Fruit fly (Drosophila melanogaster): ENCODE measurements around the gene Fbp2.

DNA sequence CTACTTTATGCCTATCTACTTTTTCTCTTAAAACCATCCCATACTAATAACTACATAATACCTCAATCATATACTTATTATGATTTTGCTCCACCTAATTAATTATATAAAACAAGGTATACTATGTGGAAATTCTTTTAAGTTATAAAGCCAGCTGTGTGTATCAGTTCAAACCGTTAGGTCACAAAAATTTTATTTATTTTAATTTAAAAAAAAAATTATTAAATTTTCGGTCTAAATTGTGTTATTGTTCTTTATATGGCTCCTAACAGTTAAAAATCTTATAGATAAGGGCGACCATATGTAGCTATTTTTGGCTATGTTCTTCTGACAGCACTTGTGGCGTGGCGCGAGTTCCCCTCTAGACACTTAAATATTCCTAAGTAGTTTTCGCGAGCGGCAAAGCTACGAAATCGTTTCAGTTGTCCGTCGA, 39.3 kb upstream of the Fbp2 start, which contains the start of gene Aldh:
- TF ChIP-seq CG14711 (tag; optimal IDR thresholded peaks at IDR 0.05) (peak; percentile 70), kay (GFP tag; ENCODE audit: borderline replicate concordance) (peak; percentile 77), bab1 (GFP tag; optimal IDR thresholded peaks at IDR 0.05) (peak; percentile 77), CG7101 (tag; optimal IDR thresholded peaks at IDR 0.05) (peak; percentile 83), Clk (GFP tag; optimal IDR thresholded peaks at IDR 0.05) (peak; percentile 78), pad (GFP tag; optimal IDR thresholded peaks at IDR 0.05) (peak; percentile 93), CG5204 (GFP tag; optimal IDR thresholded peaks at IDR 0.05) (peak; percentile 70), toe (GFP tag; optimal IDR thresholded peaks at IDR 0.05) (peak; percentile 72), CG11617 (GFP tag; optimal IDR thresholded peaks at IDR 0.05) (peak; percentile 82), CG7045 (GFP tag; optimal IDR thresholded peaks at IDR 0.05) (peak; percentile 87), tj (GFP tag; optimal IDR thresholded peaks at IDR 0.05) (peak; percentile 46), cnc (optimal IDR thresholded peaks at IDR 0.05) (no peak), ovo (GFP tag; optimal IDR thresholded peaks at IDR 0.05) (peak; percentile 40), Crg-1 (GFP tag; optimal IDR thresholded peaks at IDR 0.05) (peak; percentile 66)
